Fruit fly (Drosophila melanogaster) whole organism, prepupa: ENCODE measurements around the gene mbm.

Experiments
- CG10669 ChIP-seq: fragments of 200-800 bp; sonication (Bioruptor generic); optimal IDR thresholded peaks from 3 replicates; lab custom pipeline; 2018; ENCODE audit warnings: missing biosample characterization, mild to moderate bottlenecking, missing genetic modification characterization, moderate library complexity
- Eip93F ChIP-seq: fragments of 200-800 bp; sonication (Bioruptor generic); optimal IDR thresholded peaks from 2 replicates; lab custom pipeline; 2016; ENCODE audit warnings: missing biosample characterization, mild to moderate bottlenecking, missing genetic modification characterization
- Sox102F ChIP-seq: fragments of 200-800 bp; sonication (Bioruptor generic); optimal IDR thresholded peaks from 2 replicates; lab custom pipeline; 2016; ENCODE audit warnings: missing biosample characterization, mild to moderate bottlenecking, missing genetic modification characterization
- Sox14 ChIP-seq: fragments of 200-800 bp; sonication (Bioruptor generic); optimal IDR thresholded peaks from 3 replicates; lab custom pipeline; 2016; ENCODE audit warnings: missing biosample characterization, missing genetic modification characterization
- svp ChIP-seq: fragments of 200-800 bp; sonication (Bioruptor generic); peaks from one replicate; lab custom pipeline; 2016; ENCODE audit warnings: missing biosample characterization, missing genetic modification characterization

DNA sequence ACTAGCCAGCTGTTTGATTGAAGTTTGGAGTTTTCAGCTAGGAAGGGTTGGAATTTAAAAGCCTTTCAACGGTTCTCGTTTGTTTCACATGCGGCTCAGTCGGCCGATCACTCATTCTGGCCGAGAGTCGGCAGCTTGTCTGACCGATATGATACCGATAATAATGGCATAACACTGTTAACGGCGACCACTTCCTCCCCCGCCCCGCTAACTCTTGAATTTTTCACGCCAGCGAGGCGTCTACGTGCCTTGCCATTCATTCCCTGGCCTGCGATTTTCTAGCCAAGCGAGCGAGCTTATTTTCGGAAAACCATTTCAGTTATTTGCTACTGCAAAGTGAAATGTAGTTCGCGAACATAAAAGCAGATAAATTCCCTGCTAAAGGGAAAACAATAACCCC is 26.5 kb upstream of the mbm start:
- TF ChIP-seq Eip93F (GFP tag; lab: Kevin White, UChicago): no peak
- no peak for TF ChIP-seq Sox14
- no peak for TF ChIP-seq svp (GFP tag; lab: Kevin White, UChicago)
- TF ChIP-seq Sox102F (GFP tag; lab: Kevin White, UChicago): no peak
- no peak for TF ChIP-seq CG10669 (GFP tag; lab: Kevin White, UChicago)
